Fruit fly (Drosophila melanogaster): ENCODE measurements around the gene Drak.
A peak's percentile ranks its signal among the peaks of the same experiment; 100 is the strongest.

Drak gene

DNA sequence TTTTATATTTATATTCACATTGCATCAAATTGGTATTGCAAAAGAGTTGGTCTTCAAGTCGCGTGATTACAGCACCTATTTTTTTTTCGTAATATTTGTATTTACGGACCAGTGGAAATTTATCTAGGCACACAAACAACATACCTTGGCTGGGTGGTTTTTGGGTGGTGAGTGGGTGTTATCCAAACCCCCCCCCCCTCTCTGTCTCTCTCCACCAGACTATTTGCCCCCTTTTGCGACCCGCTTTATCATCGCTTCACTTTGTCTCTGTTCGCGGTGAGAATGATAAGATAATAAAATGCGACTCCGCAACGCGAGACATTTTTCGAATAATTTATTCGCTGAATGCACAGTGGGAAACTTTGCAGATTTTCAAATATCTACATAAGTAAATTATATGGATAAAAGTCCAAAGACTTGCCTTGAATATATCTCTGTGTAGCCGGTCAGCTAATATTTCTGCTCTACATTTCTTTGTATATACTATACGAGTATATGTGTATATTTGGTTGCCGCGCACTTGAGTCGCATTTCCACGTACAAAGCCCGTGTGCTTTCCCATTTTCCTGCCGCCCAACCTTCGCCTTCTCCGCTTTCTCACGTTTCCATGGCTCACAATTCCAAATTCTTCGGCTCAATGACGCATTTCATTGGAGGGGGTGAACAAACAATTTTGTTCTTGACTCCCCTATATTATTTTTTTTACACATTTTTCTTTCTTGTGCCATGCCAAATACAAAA is 8.5 kb downstream of the Drak start (continued):
- TF ChIP-seq Eip74EF (GFP tag; optimal IDR thresholded peaks at IDR 0.05), result no peak
- TF ChIP-seq ci (GFP tag; IDR thresholded peaks at IDR 0.05), result no peak
- no peak for TF ChIP-seq Dbx (GFP tag; IDR thresholded peaks at IDR 0.05)
- no peak for TF ChIP-seq MTF-1 (GFP tag; optimal IDR thresholded peaks at IDR 0.05; ENCODE audit: borderline replicate concordance)
- TF ChIP-seq CG3838 (GFP tag; optimal IDR thresholded peaks at IDR 0.05), result no peak
- no peak for TF ChIP-seq CG13424 (tag; optimal IDR thresholded peaks at IDR 0.05)
- no peak for TF ChIP-seq Fer2 (tag; optimal IDR thresholded peaks at IDR 0.05)
- TF ChIP-seq Taf1 (GFP tag; IDR thresholded peaks at IDR 0.05), result no peak
- no peak for TF ChIP-seq CG30020 (tag; optimal IDR thresholded peaks at IDR 0.05)
- TF ChIP-seq jing (GFP tag; optimal IDR thresholded peaks at IDR 0.05), result no peak
- no peak for TF ChIP-seq CG12104 (GFP tag; optimal IDR thresholded peaks at IDR 0.05)
- no peak for TF ChIP-seq CG13296 (GFP tag; optimal IDR thresholded peaks at IDR 0.05)
- no peak for TF ChIP-seq Bdp1 (GFP tag; optimal IDR thresholded peaks at IDR 0.05)
- TF ChIP-seq Side (GFP tag; optimal IDR thresholded peaks at IDR 0.05), result no peak
- no peak for TF ChIP-seq Mrtf (GFP tag; IDR thresholded peaks at IDR 0.05)
- TF ChIP-seq CG16779 (GFP tag; IDR thresholded peaks at IDR 0.05), result no peak
- TF ChIP-seq vvl (GFP tag; IDR thresholded peaks at IDR 0.05), result 0 out of 2 replicates have a peak, but pooled peaks have one; percentile 31
- no peak for TF ChIP-seq Lhr (GFP tag; optimal IDR thresholded peaks at IDR 0.05)
- no peak for TF ChIP-seq CG10274 (GFP tag; optimal IDR thresholded peaks at IDR 0.05)
- 0 out of 3 replicates have a peak, but pooled peaks have one; percentile 5 for TF ChIP-seq CG17361 (GFP tag; IDR thresholded peaks at IDR 0.05)
- no peak for TF ChIP-seq Mes4 (GFP tag; optimal IDR thresholded peaks at IDR 0.05)
- TF ChIP-seq CG9797 (GFP tag; optimal IDR thresholded peaks at IDR 0.05), result no peak
- no peak for TF ChIP-seq tll (GFP tag; optimal IDR thresholded peaks at IDR 0.05)
- no peak for TF ChIP-seq bigmax (GFP tag; optimal IDR thresholded peaks at IDR 0.05)
- no peak for TF ChIP-seq phol (tag; optimal IDR thresholded peaks at IDR 0.05)
- no peak for TF ChIP-seq CG14050 (GFP tag; IDR thresholded peaks at IDR 0.05)
- TF ChIP-seq CG10321 (GFP tag; IDR thresholded peaks at IDR 0.05), result no peak
- TF ChIP-seq jumu (GFP tag; optimal IDR thresholded peaks at IDR 0.05), result no peak
- no peak for TF ChIP-seq CG7839 (tag; optimal IDR thresholded peaks at IDR 0.05)
- TF ChIP-seq CHES-1-like (GFP tag; optimal IDR thresholded peaks at IDR 0.05), result no peak
- no peak for TF ChIP-seq Dp (GFP tag; optimal IDR thresholded peaks at IDR 0.05)
- no peak for TF ChIP-seq chn (GFP tag; optimal IDR thresholded peaks at IDR 0.05)
- no peak for TF ChIP-seq CG8290 (GFP tag; optimal IDR thresholded peaks at IDR 0.05)
- no peak for TF ChIP-seq CG8290 (tag; optimal IDR thresholded peaks at IDR 0.05)
- no peak for TF ChIP-seq trem (tag; optimal IDR thresholded peaks at IDR 0.05)
- no peak for TF ChIP-seq aop (GFP tag; IDR thresholded peaks at IDR 0.05)
- TF ChIP-seq NC2β (GFP tag; optimal IDR thresholded peaks at IDR 0.05), result no peak
- peak; percentile 9 for TF ChIP-seq exex (tag; optimal IDR thresholded peaks at IDR 0.05)
- no peak for TF ChIP-seq CG30431 (GFP tag; optimal IDR thresholded peaks at IDR 0.05)
- TF ChIP-seq CG2116 (GFP tag; optimal IDR thresholded peaks at IDR 0.05), result no peak
- no peak for TF ChIP-seq BEAF-32 (GFP tag; optimal IDR thresholded peaks at IDR 0.05)
- TF ChIP-seq CG2889 (GFP tag; IDR thresholded peaks at IDR 0.05), result no peak
- TF ChIP-seq Lim3 (GFP tag; IDR thresholded peaks at IDR 0.05), result no peak
- TF ChIP-seq CG6765 (GFP tag; optimal IDR thresholded peaks at IDR 0.05), result no peak
- no peak; the same call in 2 of the 3 replicates for TF ChIP-seq tgo (GFP tag; IDR thresholded peaks at IDR 0.05)
- TF ChIP-seq CG13775 (GFP tag; optimal IDR thresholded peaks at IDR 0.05), result no peak
- TF ChIP-seq CG10565 (GFP tag; optimal IDR thresholded peaks at IDR 0.05), result no peak
- TF ChIP-seq Fer3 (tag; optimal IDR thresholded peaks at IDR 0.05), result no peak
- no peak for TF ChIP-seq CoRest (tag; optimal IDR thresholded peaks at IDR 0.05)
- TF ChIP-seq gcm (GFP tag; optimal IDR thresholded peaks at IDR 0.05), result no peak

Data from whole organism, embryonic.